Worm (Caenorhabditis elegans) whole organism, mixed stage, embryonic: ENCODE data around the gene F22H10.11.

Experiments
- M03D4.4 ChIP-seq: sonication (generic microtip); optimal IDR thresholded peaks from 2 replicates; lab custom pipeline; 2017; ENCODE audit warnings: mild to moderate bottlenecking, missing genetic modification characterization, missing compliant biosample characterization
- bed-3 ChIP-seq: fragments of 200-800 bp; sonication (Bioruptor generic); optimal IDR thresholded peaks from 3 replicates; lab custom pipeline; 2018; ENCODE audit warnings: mild to moderate bottlenecking, missing genetic modification characterization, moderate library complexity, missing compliant biosample characterization
- blmp-1 ChIP-seq: fragments of 150-350 bp; optimal IDR thresholded peaks from 2 replicates; lab custom pipeline; 2014; ENCODE audit warnings: missing biosample characterization, missing genetic modification characterization
- ceh-43 ChIP-seq: fragments of 200-800 bp; sonication (Bioruptor generic); optimal IDR thresholded peaks from 2 replicates; lab custom pipeline; 2018; ENCODE audit warnings: mild to moderate bottlenecking, missing genetic modification characterization, moderate library complexity, missing compliant biosample characterization
- ceh-83 ChIP-seq: fragments of 200-800 bp; sonication (Bioruptor generic); optimal IDR thresholded peaks from 2 replicates; lab custom pipeline; 2018; ENCODE audit warnings: mild to moderate bottlenecking, missing genetic modification characterization, missing compliant biosample characterization
- ces-1 ChIP-seq: fragments of 150-350 bp; optimal IDR thresholded peaks from 2 replicates; lab custom pipeline; 2014; ENCODE audit warnings: missing biosample characterization, missing genetic modification reagents, missing genetic modification characterization
- drap-1 ChIP-seq: fragments of 200-800 bp; sonication (Bioruptor generic); optimal IDR thresholded peaks from 3 replicates; lab custom pipeline; 2018; ENCODE audit warnings: mild to moderate bottlenecking, missing genetic modification characterization, missing compliant biosample characterization
- elt-1 ChIP-seq: sonication (generic microtip); optimal IDR thresholded peaks from 2 replicates; lab custom pipeline; 2017; ENCODE audit warnings: missing genetic modification characterization, mild to moderate bottlenecking, missing compliant biosample characterization, antibody characterized with exemption, moderate library complexity, borderline replicate concordance; ENCODE audit not compliant: insufficient read depth
- elt-3 ChIP-seq: fragments of 150-350 bp; optimal IDR thresholded peaks from 2 replicates; lab custom pipeline; 2014; ENCODE audit warnings: missing biosample characterization, missing genetic modification characterization
- flh-1 ChIP-seq: fragments of 200-800 bp; sonication (Bioruptor generic); optimal IDR thresholded peaks from 2 replicates; lab custom pipeline; 2018; ENCODE audit warnings: mild to moderate bottlenecking, missing genetic modification characterization, moderate library complexity, missing compliant biosample characterization
- hlh-1 ChIP-seq: fragments of 150-350 bp; optimal IDR thresholded peaks from 2 replicates; lab custom pipeline; 2014; ENCODE audit warnings: missing biosample characterization, missing genetic modification reagents, missing genetic modification characterization
- lin-13 ChIP-seq: fragments of 150-350 bp; optimal IDR thresholded peaks from 2 replicates; lab custom pipeline; 2014; ENCODE audit warnings: missing biosample characterization, missing genetic modification characterization
- lin-32 ChIP-seq: fragments of 200-800 bp; sonication (Bioruptor generic); optimal IDR thresholded peaks from 2 replicates; lab custom pipeline; 2018; ENCODE audit warnings: mild to moderate bottlenecking, missing genetic modification characterization, missing compliant biosample characterization
- lsy-2 ChIP-seq: fragments of 150-350 bp; optimal IDR thresholded peaks from 2 replicates; lab custom pipeline; 2014; ENCODE audit warnings: missing biosample characterization, missing genetic modification characterization
- mab-5 ChIP-seq: fragments of 150-350 bp; optimal IDR thresholded peaks from 2 replicates; lab custom pipeline; 2014; ENCODE audit warnings: missing biosample characterization, missing genetic modification characterization
- mep-1 ChIP-seq: fragments of 150-350 bp; optimal IDR thresholded peaks from 2 replicates; lab custom pipeline; 2017; ENCODE audit warnings: missing biosample characterization, missing genetic modification reagents, missing genetic modification characterization, inconsistent platforms
- mls-2 ChIP-seq: sonication (generic microtip); optimal IDR thresholded peaks from 2 replicates; lab custom pipeline; 2016; ENCODE audit warnings: mild to moderate bottlenecking, missing genetic modification characterization, moderate library complexity, missing compliant biosample characterization
- nhr-12 ChIP-seq: fragments of 150-350 bp; optimal IDR thresholded peaks from 2 replicates; lab custom pipeline; 2014; ENCODE audit warnings: missing biosample characterization, missing genetic modification characterization
- nhr-2 ChIP-seq: fragments of 150-350 bp; optimal IDR thresholded peaks from 2 replicates; lab custom pipeline; 2014; ENCODE audit warnings: missing biosample characterization, missing genetic modification characterization
- nhr-237 ChIP-seq: fragments of 150-350 bp; optimal IDR thresholded peaks from 2 replicates; lab custom pipeline; 2014; ENCODE audit warnings: missing biosample characterization, missing genetic modification characterization
- nhr-28 ChIP-seq: fragments of 150-350 bp; optimal IDR thresholded peaks from 2 replicates; lab custom pipeline; 2014; ENCODE audit warnings: missing biosample characterization, missing genetic modification characterization
- nhr-76 ChIP-seq: sonication (generic microtip); optimal IDR thresholded peaks from 2 replicates; lab custom pipeline; 2017; ENCODE audit warnings: missing biosample characterization, missing genetic modification characterization
- pha-4 ChIP-seq: fragments of 150-350 bp; optimal IDR thresholded peaks from 2 replicates; lab custom pipeline; 2018; ENCODE audit warnings: missing biosample characterization, missing genetic modification reagents, missing genetic modification characterization
- snpc-4 ChIP-seq: fragments of 150-350 bp; optimal IDR thresholded peaks from 2 replicates; lab custom pipeline; 2014; ENCODE audit warnings: missing biosample characterization, missing genetic modification characterization
- unc-120 ChIP-seq: sonication (generic microtip); optimal IDR thresholded peaks from 2 replicates; lab custom pipeline; 2017; ENCODE audit warnings: missing genetic modification characterization, missing compliant biosample characterization; ENCODE audit not compliant: poor library complexity, severe bottlenecking
- unc-39 ChIP-seq: fragments of 150-350 bp; optimal IDR thresholded peaks from 2 replicates; lab custom pipeline; 2014; ENCODE audit warnings: missing biosample characterization, missing genetic modification characterization
- unc-62 ChIP-seq: fragments of 150-350 bp; optimal IDR thresholded peaks from 2 replicates; lab custom pipeline; 2014; ENCODE audit warnings: missing biosample characterization, missing genetic modification reagents, missing genetic modification characterization
- ztf-11 ChIP-seq: fragments of 150-350 bp; optimal IDR thresholded peaks from 2 replicates; lab custom pipeline; 2014; ENCODE audit warnings: missing biosample characterization, missing genetic modification characterization

F22H10.11 gene

ce11 chrX:16702232-16702631, 14.4 kb upstream of the F22H10.11 start, which contains the start of gene F22H10.1:
Gene F22H10.1, plus strand, starts transcription at chrX:16702442.
- TF ChIP-seq lin-13 (no peak), nhr-28 (tag; lab: Kevin White, UChicago) (no peak), nhr-237 (tag; lab: Kevin White, UChicago) (no peak)

- TF ChIP-seq lin-32 (GFP tag; lab: Kevin White, UChicago) (no peak), blmp-1 (tag; lab: Kevin White, UChicago) (no peak), lin-13 (no peak), elt-1 (tag; lab: Kevin White, UChicago) (no peak), unc-120 (no peak), hlh-1 (tag; lab: Kevin White, UChicago) (no peak), nhr-12 (tag; lab: Kevin White, UChicago) (no peak), mls-2 (tag; lab: Kevin White, UChicago) (no peak), snpc-4 (no peak), ceh-83 (GFP tag; lab: Kevin White, UChicago) (no peak), pha-4 (tag; lab: Kevin White, UChicago) (no peak), nhr-237 (tag; lab: Kevin White, UChicago) (no peak), M03D4.4 (no peak), ceh-43 (GFP tag; lab: Kevin White, UChicago) (no peak)
Observed at ce11 chrX:16698074-16698473, 10.2 kb upstream of the F22H10.11 start.

- TF ChIP-seq elt-1 (tag; lab: Kevin White, UChicago) = no peak
- no peak for TF ChIP-seq drap-1
- TF ChIP-seq nhr-76 (tag; lab: Kevin White, UChicago) = no peak
- no peak for TF ChIP-seq unc-120
- no peak for TF ChIP-seq elt-3 (tag; lab: Kevin White, UChicago)
Observed at ce11 chrX:16696822-16697221, 9.0 kb upstream of the F22H10.11 start.

DNA sequence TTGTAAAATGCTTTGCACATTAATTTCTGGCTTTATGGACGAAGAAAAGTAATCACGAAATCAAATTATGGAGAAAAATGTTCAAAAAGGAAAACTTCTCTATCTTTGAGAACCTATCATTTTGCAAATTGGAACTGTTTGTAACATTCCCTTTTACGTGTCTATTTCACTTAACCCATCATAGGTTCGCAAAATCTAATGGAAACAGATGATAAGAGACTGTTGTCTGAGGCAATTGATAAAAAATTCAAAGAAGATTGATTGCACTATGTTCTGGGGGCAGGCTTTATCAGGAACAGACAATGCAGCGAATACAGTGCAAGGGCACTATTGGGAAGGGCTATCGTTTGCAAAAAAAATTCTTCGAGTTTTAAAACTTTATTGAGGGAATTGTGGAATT, 7.3 kb upstream of the F22H10.11 start:
- TF ChIP-seq mab-5 (tag; lab: Kevin White, UChicago) = no peak
- no peak for TF ChIP-seq unc-39 (tag; lab: Kevin White, UChicago)
- TF ChIP-seq blmp-1 (tag; lab: Kevin White, UChicago) = no peak
- no peak for TF ChIP-seq ztf-11 (tag; lab: Kevin White, UChicago)
- no peak for TF ChIP-seq lin-32 (GFP tag; lab: Kevin White, UChicago)
- no peak for TF ChIP-seq mep-1
- no peak for TF ChIP-seq mls-2 (tag; lab: Kevin White, UChicago)
- TF ChIP-seq elt-3 (tag; lab: Kevin White, UChicago) = no peak

- no peak for TF ChIP-seq nhr-237 (tag; lab: Kevin White, UChicago)
- TF ChIP-seq mls-2 (tag; lab: Kevin White, UChicago) = no peak
- no peak for TF ChIP-seq ztf-11 (tag; lab: Kevin White, UChicago)
- no peak for TF ChIP-seq nhr-76 (tag; lab: Kevin White, UChicago)
- no peak for TF ChIP-seq lin-13
- no peak for TF ChIP-seq unc-62
- TF ChIP-seq lsy-2 (tag; lab: Kevin White, UChicago) = no peak
- TF ChIP-seq lin-32 (GFP tag; lab: Kevin White, UChicago) = no peak
- no peak for TF ChIP-seq pha-4 (tag; lab: Kevin White, UChicago)
- no peak for TF ChIP-seq elt-1 (tag; lab: Kevin White, UChicago)
- no peak for TF ChIP-seq bed-3 (GFP tag; lab: Kevin White, UChicago)
- TF ChIP-seq ces-1 (GFP tag; lab: Kevin White, UChicago) = no peak
Observed at ce11 chrX:16691045-16691444, 3.2 kb upstream of the F22H10.11 start, which contains the start of gene F22H10.6. Gene F22H10.6, minus strand, starts transcription at chrX:16691336.

DNA sequence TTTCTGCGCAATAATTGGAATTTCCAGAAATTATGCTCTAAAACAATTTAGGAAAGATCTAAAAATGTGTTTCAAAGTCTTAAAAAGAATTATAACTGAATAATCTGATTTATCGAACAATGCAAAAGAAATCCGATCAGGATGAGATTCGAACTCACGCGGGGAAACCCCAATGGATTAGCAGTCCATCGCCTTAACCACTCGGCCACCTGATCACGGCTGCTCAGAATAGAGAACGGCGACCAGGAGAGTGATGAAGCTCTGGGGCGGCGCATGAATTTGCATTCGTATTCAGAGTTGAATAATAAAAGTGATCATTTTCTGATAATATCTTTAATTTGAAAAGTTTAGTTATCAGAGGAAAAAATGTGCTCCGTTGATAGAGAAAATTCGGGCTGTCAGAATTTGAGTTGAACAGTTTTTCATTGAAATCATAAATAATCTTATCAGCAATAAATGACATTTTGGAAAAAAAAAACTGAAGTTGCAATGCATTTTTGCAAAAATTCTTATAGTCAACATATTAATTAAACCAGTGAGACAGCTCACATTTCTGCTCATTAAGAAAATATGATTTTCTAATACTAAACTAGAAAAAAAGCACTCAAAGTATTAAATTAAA, 2.1 kb upstream of the F22H10.11 start:
- TF ChIP-seq ceh-43 (GFP tag; lab: Kevin White, UChicago) (no peak), ces-1 (GFP tag; lab: Kevin White, UChicago) (no peak), elt-1 (tag; lab: Kevin White, UChicago) (no peak), lin-13 (no peak), hlh-1 (tag; lab: Kevin White, UChicago) (no peak), mep-1 (no peak), flh-1 (no peak), blmp-1 (tag; lab: Kevin White, UChicago) (no peak), lin-32 (GFP tag; lab: Kevin White, UChicago) (no peak), nhr-12 (tag; lab: Kevin White, UChicago) (no peak), nhr-2 (tag; lab: Kevin White, UChicago) (no peak)
